Comparison of ENCODE assay signal across 3 worm cellular contexts in the genomic region with DNA sequence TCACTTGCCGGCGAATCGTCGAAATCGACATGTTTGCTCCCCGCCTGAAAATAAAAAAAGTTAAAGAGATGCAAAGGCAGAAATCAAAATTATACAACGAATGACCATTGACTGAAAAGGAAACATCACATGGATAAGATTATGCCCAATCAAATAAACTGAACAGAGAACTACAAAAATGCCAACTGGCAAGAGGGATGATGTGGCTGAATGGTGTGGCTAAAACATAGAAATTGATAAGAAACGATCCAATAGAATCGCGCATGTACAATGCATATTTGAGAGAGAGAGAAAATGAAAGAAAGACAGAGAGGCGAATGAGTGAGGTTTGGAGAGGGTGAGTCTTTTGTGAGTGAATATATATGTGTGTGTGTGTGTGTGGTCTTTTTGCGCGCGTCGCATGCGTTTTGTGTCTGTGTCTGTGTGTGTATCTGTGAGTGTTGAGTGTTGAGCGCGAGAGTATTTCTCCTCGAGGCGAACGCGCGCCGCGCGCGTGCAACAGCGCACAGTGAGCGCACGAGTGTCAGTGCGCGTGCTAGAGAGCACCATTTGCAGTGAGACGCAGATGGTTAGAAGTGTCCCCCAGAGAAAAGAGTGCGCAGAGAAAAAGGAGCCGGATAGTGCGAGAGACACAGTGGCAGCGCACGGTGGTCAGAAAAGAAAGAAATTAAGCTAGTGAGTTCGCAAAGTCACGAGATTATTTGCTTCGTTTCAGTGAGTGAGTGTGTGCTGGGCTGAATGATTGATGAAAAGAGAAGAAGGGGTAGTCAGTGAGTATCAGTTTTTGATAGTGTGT.
A peak's percentile ranks its signal among the peaks of the same experiment; 100 is the strongest.
TF ChIP-seq lines count a peak whose summit lies in the region.

A gene (minus strand): TSS at position 51 of the 796 bp plus-strand sequence.

TF ChIP-seq in whole organism, L1 larva, 84 proteins besides CTCF, POLR2A, EP300 and RAD21 (continued from another document and continues in another):
- TF ChIP-seq mep-1 (tag; optimal IDR thresholded peaks at IDR 0.05; lab: Kevin White, UChicago) (peak; percentile 87), fkh-10 (GFP tag; optimal IDR thresholded peaks at IDR 0.05; lab: Kevin White, UChicago) (peak; percentile 85), lin-14 (GFP tag; optimal IDR thresholded peaks at IDR 0.05; lab: Kevin White, UChicago) (peak; percentile 100), nhr-47 (tag; optimal IDR thresholded peaks at IDR 0.05; lab: Kevin White, UChicago) (peak; percentile 99), dsc-1 (tag; optimal IDR thresholded peaks at IDR 0.05; lab: Kevin White, UChicago) (peak; percentile 98), jun-1 (tag; optimal IDR thresholded peaks at IDR 0.05; lab: Kevin White, UChicago) (peak; percentile 95), F16B12.6 (tag; optimal IDR thresholded peaks at IDR 0.05; lab: Kevin White, UChicago) (peak; percentile 26), C34B4.2 (tag; optimal IDR thresholded peaks at IDR 0.05; lab: Kevin White, UChicago) (no peak), ceh-8 (GFP tag; optimal IDR thresholded peaks at IDR 0.05; lab: Kevin White, UChicago) (peak; percentile 94), ceh-82 (tag; optimal IDR thresholded peaks at IDR 0.05; lab: Kevin White, UChicago) (peak; percentile 92 to 95 (median 94)), C04F5.9 (tag; optimal IDR thresholded peaks at IDR 0.05; lab: Kevin White, UChicago) (peak; percentile 69), alr-1 (tag; optimal IDR thresholded peaks at IDR 0.05; lab: Kevin White, UChicago; ENCODE audit: borderline replicate concordance) (no peak), nhr-85 (tag; lab: Kevin White, UChicago) (peak; percentile 99), zip-4 (GFP tag; optimal IDR thresholded peaks at IDR 0.05; lab: Kevin White, UChicago) (peak; percentile 89), ceh-90 (tag; optimal IDR thresholded peaks at IDR 0.05; lab: Kevin White, UChicago) (peak; percentile 27), elt-2 (tag; optimal IDR thresholded peaks at IDR 0.05; lab: Kevin White, UChicago) (peak; percentile 95), irx-1 (tag; optimal IDR thresholded peaks at IDR 0.05; lab: Kevin White, UChicago) (peak; percentile 94), nhr-237 (tag; optimal IDR thresholded peaks at IDR 0.05; lab: Kevin White, UChicago) (peak; percentile 90), unc-62 (GFP tag; optimal IDR thresholded peaks at IDR 0.05; lab: Kevin White, UChicago) (no peak), ces-1 (GFP tag; optimal IDR thresholded peaks at IDR 0.05; lab: Kevin White, UChicago) (no peak), blmp-1 (tag; optimal IDR thresholded peaks at IDR 0.05; lab: Kevin White, UChicago) (peak; percentile 52), egl-13 (tag; optimal IDR thresholded peaks at IDR 0.05; lab: Kevin White, UChicago) (peak; percentile 98), nhr-28 (tag; optimal IDR thresholded peaks at IDR 0.05; lab: Kevin White, UChicago) (peak; percentile 32), lir-3 (tag; optimal IDR thresholded peaks at IDR 0.05; lab: Kevin White, UChicago; ENCODE audit: poor library complexity) (peak; percentile 83), Y116A8C.19 (tag; optimal IDR thresholded peaks at IDR 0.05; lab: Kevin White, UChicago; ENCODE audit: borderline replicate concordance) (peak; percentile 27), hpl-2 (GFP tag; optimal IDR thresholded peaks at IDR 0.05; lab: Kevin White, UChicago) (peak; percentile 87), hlh-17 (GFP tag; optimal IDR thresholded peaks at IDR 0.05; lab: Kevin White, UChicago; ENCODE audit: borderline replicate concordance) (no peak), vab-15 (tag; optimal IDR thresholded peaks at IDR 0.05; lab: Kevin White, UChicago) (no peak), lin-15B (tag; optimal IDR thresholded peaks at IDR 0.05; lab: Kevin White, UChicago) (peak; percentile 51), ama-1 (optimal IDR thresholded peaks at IDR 0.05; lab: Kevin White, UChicago) (no peak), grh-1 (GFP tag; IDR thresholded peaks at IDR 0.05; lab: Robert Waterston, UW) (peak; percentile 94), snpc-4 (tag; optimal IDR thresholded peaks at IDR 0.05; lab: Kevin White, UChicago) (peak; percentile 74), fkh-8 (tag; optimal IDR thresholded peaks at IDR 0.05; lab: Kevin White, UChicago) (peak; percentile 99), zag-1 (tag; optimal IDR thresholded peaks at IDR 0.05; lab: Kevin White, UChicago) (peak; percentile 13), nhr-84 (tag; optimal IDR thresholded peaks at IDR 0.05; lab: Kevin White, UChicago) (no peak), nhr-90 (tag; optimal IDR thresholded peaks at IDR 0.05; lab: Kevin White, UChicago; ENCODE audit: poor library complexity) (peak; percentile 97), ztf-11 (tag; optimal IDR thresholded peaks at IDR 0.05; lab: Kevin White, UChicago) (peak in 1 of 2 experiments; percentile 91), nhr-71 (tag; optimal IDR thresholded peaks at IDR 0.05; lab: Kevin White, UChicago) (peak; percentile 100), nhr-76 (tag; optimal IDR thresholded peaks at IDR 0.05; lab: Kevin White, UChicago) (peak; percentile 45)

TF ChIP-seq in whole organism, L3 larva, 47 proteins besides CTCF, POLR2A, EP300 and RAD21 (continued from another document):
- TF ChIP-seq nhr-77 (tag; optimal IDR thresholded peaks at IDR 0.05; lab: Kevin White, UChicago) (peak; percentile 81), ceh-82 (tag; optimal IDR thresholded peaks at IDR 0.05; lab: Kevin White, UChicago) (peak; percentile 82), pha-4 (tag; optimal IDR thresholded peaks at IDR 0.05; lab: Kevin White, UChicago) (peak; percentile 93), nhr-12 (tag; optimal IDR thresholded peaks at IDR 0.05; lab: Kevin White, UChicago) (no peak), lsy-12 (tag; optimal IDR thresholded peaks at IDR 0.05; lab: Kevin White, UChicago) (peak; percentile 94), fkh-10 (GFP tag; optimal IDR thresholded peaks at IDR 0.05; lab: Kevin White, UChicago) (peak; percentile 90), pqm-1 (tag; optimal IDR thresholded peaks at IDR 0.05; lab: Kevin White, UChicago) (peak; percentile 89), R02D3.7 (tag; optimal IDR thresholded peaks at IDR 0.05; lab: Kevin White, UChicago) (peak; percentile 82), tbx-2 (tag; optimal IDR thresholded peaks at IDR 0.05; lab: Kevin White, UChicago) (peak; percentile 94), ztf-4 (tag; optimal IDR thresholded peaks at IDR 0.05; lab: Kevin White, UChicago) (peak; percentile 77), elt-1 (tag; optimal IDR thresholded peaks at IDR 0.05; lab: Kevin White, UChicago) (peak; percentile 82), skn-1 (tag; optimal IDR thresholded peaks at IDR 0.05; lab: Kevin White, UChicago) (peak; percentile 64), egl-27 (tag; optimal IDR thresholded peaks at IDR 0.05; lab: Kevin White, UChicago) (peak; percentile 92), nhr-67 (tag; optimal IDR thresholded peaks at IDR 0.05; lab: Kevin White, UChicago) (no peak), nhr-43 (tag; optimal IDR thresholded peaks at IDR 0.05; lab: Kevin White, UChicago; ENCODE audit: poor library complexity, severe bottlenecking) (peak; percentile 91), hmg-11 (tag; optimal IDR thresholded peaks at IDR 0.05; lab: Kevin White, UChicago) (peak; percentile 95), ceh-28 (tag; optimal IDR thresholded peaks at IDR 0.05; lab: Kevin White, UChicago) (peak; percentile 90), nhr-28 (tag; optimal IDR thresholded peaks at IDR 0.05; lab: Kevin White, UChicago) (no peak), nfya-1 (tag; optimal IDR thresholded peaks at IDR 0.05; lab: Kevin White, UChicago; ENCODE audit: insufficient read depth) (peak; percentile 94), daf-12 (tag; optimal IDR thresholded peaks at IDR 0.05; lab: Kevin White, UChicago) (peak; percentile 84), mdl-1 (tag; optimal IDR thresholded peaks at IDR 0.05; lab: Kevin White, UChicago) (peak; percentile 99), egl-5 (tag; optimal IDR thresholded peaks at IDR 0.05; lab: Kevin White, UChicago) (peak; percentile 91), lin-15B (tag; optimal IDR thresholded peaks at IDR 0.05; lab: Kevin White, UChicago) (peak; percentile 81), sea-2 (GFP tag; optimal IDR thresholded peaks at IDR 0.05; lab: Kevin White, UChicago) (peak; percentile 70), lin-39 (tag; optimal IDR thresholded peaks at IDR 0.05; lab: Kevin White, UChicago) (peak; percentile 97), ztf-11 (tag; optimal IDR thresholded peaks at IDR 0.05; lab: Kevin White, UChicago) (no peak), snpc-4 (tag; optimal IDR thresholded peaks at IDR 0.05; lab: Kevin White, UChicago) (peak; percentile 69), eor-1 (tag; optimal IDR thresholded peaks at IDR 0.05; lab: Kevin White, UChicago) (peak in 1 of 2 experiments; percentile 40), fkh-2 (tag; optimal IDR thresholded peaks at IDR 0.05; lab: Kevin White, UChicago) (peak; percentile 49), ceh-16 (tag; optimal IDR thresholded peaks at IDR 0.05; lab: Kevin White, UChicago) (no peak)
TF ChIP-seq in whole organism, L3 larva: peak in this region for 37.

TF ChIP-seq in whole organism, young adult, 124 proteins besides CTCF, POLR2A, EP300 and RAD21 (continued from another document and continues in another):
- TF ChIP-seq nfya-2 (GFP tag; IDR thresholded peaks at IDR 0.05; lab: Robert Waterston, UW) (no peak), Y95B8A.8 (GFP tag; IDR thresholded peaks at IDR 0.05; lab: Robert Waterston, UW) (peak; percentile 90), lin-40 (tag; optimal IDR thresholded peaks at IDR 0.05; lab: Kevin White, UChicago) (peak; percentile 98), F52B5.7 (tag; optimal IDR thresholded peaks at IDR 0.05; lab: Kevin White, UChicago) (peak; percentile 56), bed-1 (GFP tag; IDR thresholded peaks at IDR 0.05; lab: Robert Waterston, UW) (no peak), snpc-3.4 (tag; optimal IDR thresholded peaks at IDR 0.05; lab: Kevin White, UChicago) (no peak), F23B12.7 (tag; optimal IDR thresholded peaks at IDR 0.05; lab: Kevin White, UChicago; ENCODE audit: insufficient read depth) (peak; percentile 34), aptf-2 (GFP tag; conservative IDR thresholded peaks at IDR 0.05; lab: Robert Waterston, UW) (peak; percentile 35), nhr-120 (GFP tag; IDR thresholded peaks at IDR 0.05; lab: Robert Waterston, UW) (0 out of 2 replicates have a peak, but pooled peaks have one; percentile 40), ceh-40 (GFP tag; IDR thresholded peaks at IDR 0.05; lab: Robert Waterston, UW) (0 out of 2 replicates have a peak, but pooled peaks have one; percentile 26), F39B2.1 (GFP tag; IDR thresholded peaks at IDR 0.05; lab: Robert Waterston, UW) (peak; percentile 77; the same call in 1 of the 2 replicates), K11D2.4 (GFP tag; IDR thresholded peaks at IDR 0.05; lab: Robert Waterston, UW) (peak; percentile 96), nhr-179 (tag; optimal IDR thresholded peaks at IDR 0.05; lab: Kevin White, UChicago) (no peak), lin-26 (GFP tag; IDR thresholded peaks at IDR 0.05; lab: Robert Waterston, UW) (peak; percentile 85), B0261.1 (tag; optimal IDR thresholded peaks at IDR 0.05; lab: Kevin White, UChicago) (peak; percentile 29), snpc-1.1 (tag; optimal IDR thresholded peaks at IDR 0.05; lab: Kevin White, UChicago; ENCODE audit: insufficient read depth) (peak; percentile 11), F57C9.4 (tag; optimal IDR thresholded peaks at IDR 0.05; lab: Kevin White, UChicago) (no peak), madf-6 (GFP tag; IDR thresholded peaks at IDR 0.05; lab: Robert Waterston, UW) (0 out of 2 replicates have a peak, but pooled peaks have one; percentile 21), xnd-1 (tag; optimal IDR thresholded peaks at IDR 0.05; lab: Kevin White, UChicago) (no peak), attf-3 (GFP tag; conservative IDR thresholded peaks at IDR 0.05; lab: Robert Waterston, UW) (no peak), egl-18 (GFP tag; IDR thresholded peaks at IDR 0.05; lab: Robert Waterston, UW) (peak; percentile 92), ztf-28 (GFP tag; IDR thresholded peaks at IDR 0.05; lab: Robert Waterston, UW) (no peak), pha-4 (tag; optimal IDR thresholded peaks at IDR 0.05; lab: Kevin White, UChicago) (peak; percentile 4), egrh-3 (GFP tag; IDR thresholded peaks at IDR 0.05; lab: Robert Waterston, UW) (peak; percentile 86), hmg-20 (GFP tag; IDR thresholded peaks at IDR 0.05; lab: Robert Waterston, UW) (no peak), T26A5.8 (tag; optimal IDR thresholded peaks at IDR 0.05; lab: Kevin White, UChicago) (no peak), ZK185.1 (tag; optimal IDR thresholded peaks at IDR 0.05; lab: Kevin White, UChicago; ENCODE audit: poor library complexity, severe bottlenecking) (peak; percentile 82), Y67H2A.10 (GFP tag; conservative IDR thresholded peaks at IDR 0.05; lab: Robert Waterston, UW) (peak; percentile 93), B0336.3 (GFP tag; IDR thresholded peaks at IDR 0.05; lab: Robert Waterston, UW) (peak; percentile 98), let-607 (tag; optimal IDR thresholded peaks at IDR 0.05; lab: Kevin White, UChicago) (peak; percentile 86 to 96), unc-130 (GFP tag; optimal IDR thresholded peaks at IDR 0.05; lab: Kevin White, UChicago) (no peak), attf-6 (GFP tag; IDR thresholded peaks at IDR 0.05; lab: Robert Waterston, UW) (no peak), tbp1 (GFP tag; optimal IDR thresholded peaks at IDR 0.05; lab: Kevin White, UChicago) (peak; percentile 73), madf-3 (GFP tag; IDR thresholded peaks at IDR 0.05; lab: Robert Waterston, UW) (peak; percentile 85), tbx-9 (tag; optimal IDR thresholded peaks at IDR 0.05; lab: Kevin White, UChicago; ENCODE audit: borderline replicate concordance) (no peak), tlf-1 (GFP tag; optimal IDR thresholded peaks at IDR 0.05; lab: Kevin White, UChicago) (peak; percentile 92), lir-1 (GFP tag; conservative IDR thresholded peaks at IDR 0.05; lab: Robert Waterston, UW) (peak; percentile 99), ceh-100 (GFP tag; IDR thresholded peaks at IDR 0.05; lab: Robert Waterston, UW) (peak; percentile 41; the same call in 1 of the 2 replicates), sea-2 (GFP tag; IDR thresholded peaks at IDR 0.05; lab: Robert Waterston, UW) (peak; percentile 92), lag-1 (GFP tag; IDR thresholded peaks at IDR 0.05; lab: Robert Waterston, UW) (0 out of 2 replicates have a peak, but pooled peaks have one; percentile 64), dpff-1 (tag; optimal IDR thresholded peaks at IDR 0.05; lab: Kevin White, UChicago) (no peak), ceh-27 (GFP tag; optimal IDR thresholded peaks at IDR 0.05; lab: Kevin White, UChicago) (peak; percentile 97), ztf-22 (GFP tag; optimal IDR thresholded peaks at IDR 0.05; lab: Kevin White, UChicago) (peak; percentile 90), F37B4.10 (GFP tag; IDR thresholded peaks at IDR 0.05; lab: Robert Waterston, UW) (peak; percentile 95; the same call in 1 of the 2 replicates), C17E4.6 (GFP tag; IDR thresholded peaks at IDR 0.05; lab: Robert Waterston, UW) (0 out of 2 replicates have a peak, but pooled peaks have one; percentile 63), K12H6.12 (tag; optimal IDR thresholded peaks at IDR 0.05; lab: Kevin White, UChicago) (peak; percentile 99), let-526 (GFP tag; IDR thresholded peaks at IDR 0.05; lab: Robert Waterston, UW) (peak; percentile 87), ztf-18 (tag; optimal IDR thresholded peaks at IDR 0.05; lab: Kevin White, UChicago) (peak; percentile 81), mcd-1 (GFP tag; IDR thresholded peaks at IDR 0.05; lab: Robert Waterston, UW) (peak; percentile 88), nhr-27 (tag; optimal IDR thresholded peaks at IDR 0.05; lab: Kevin White, UChicago) (peak; percentile 71), nfya-1 (tag; optimal IDR thresholded peaks at IDR 0.05; lab: Kevin White, UChicago; ENCODE audit: borderline replicate concordance, insufficient read depth) (no peak), D2030.7 (GFP tag; IDR thresholded peaks at IDR 0.05; lab: Robert Waterston, UW) (no peak), hmg-1.2 (GFP tag; IDR thresholded peaks at IDR 0.05; lab: Robert Waterston, UW) (peak; percentile 95), ztf-25 (GFP tag; IDR thresholded peaks at IDR 0.05; lab: Robert Waterston, UW) (0 out of 2 replicates have a peak, but pooled peaks have one; percentile 18), hlh-26 (GFP tag; conservative IDR thresholded peaks at IDR 0.05; lab: Robert Waterston, UW) (no peak), mel-28 (tag; optimal IDR thresholded peaks at IDR 0.05; lab: Kevin White, UChicago; ENCODE audit: borderline replicate concordance) (no peak), hlh-12 (tag; optimal IDR thresholded peaks at IDR 0.05; lab: Kevin White, UChicago) (no peak)
